Worm (Caenorhabditis elegans) whole organism, L2 larva: ENCODE data around the gene mam-6.
A peak's percentile ranks its signal among the peaks of the same experiment; 100 is the strongest.

Experiments
- C34F6.9 ChIP-seq: fragments of 150-350 bp; optimal IDR thresholded peaks from 2 replicates; lab custom pipeline; 2014; ENCODE audit warnings: missing biosample characterization, missing genetic modification characterization
- F13H6.1 ChIP-seq: sonication (generic microtip); optimal IDR thresholded peaks from 2 replicates; lab custom pipeline; 2016; ENCODE audit warnings: missing genetic modification characterization, missing compliant biosample characterization
- R02D3.7 ChIP-seq: fragments of 150-350 bp; optimal IDR thresholded peaks from 2 replicates; lab custom pipeline; 2014; ENCODE audit warnings: missing biosample characterization, missing genetic modification characterization
- Y55F3AM.14 ChIP-seq: fragments of 200-800 bp; sonication (Bioruptor generic); optimal IDR thresholded peaks from 2 replicates; lab custom pipeline; 2018; ENCODE audit warnings: mild to moderate bottlenecking, missing genetic modification characterization, missing compliant biosample characterization
- ZK546.5 ChIP-seq: sonication (generic microtip); optimal IDR thresholded peaks from 2 replicates; lab custom pipeline; 2017; ENCODE audit warnings: missing biosample characterization, missing genetic modification characterization
- alr-1 ChIP-seq: fragments of 150-350 bp; optimal IDR thresholded peaks from 2 replicates; lab custom pipeline; 2014; ENCODE audit warnings: missing biosample characterization, missing genetic modification characterization
- aly-2 ChIP-seq: fragments of 150-350 bp; optimal IDR thresholded peaks from 2 replicates; lab custom pipeline; 2014; ENCODE audit warnings: missing biosample characterization, missing genetic modification characterization
- ama-1 ChIP-seq: fragments of 150-350 bp; optimal IDR thresholded peaks from 2 replicates; lab custom pipeline; 2018; ENCODE audit warnings: inconsistent platforms
- blmp-1 ChIP-seq: sonication (generic microtip); optimal IDR thresholded peaks from 2 replicates; lab custom pipeline; 2017; ENCODE audit warnings: missing genetic modification characterization, mild to moderate bottlenecking, missing compliant biosample characterization, antibody characterized with exemption, moderate library complexity; ENCODE audit not compliant: insufficient read depth
- ceh-16 ChIP-seq: fragments of 150-350 bp; optimal IDR thresholded peaks from 2 replicates; lab custom pipeline; 2014; ENCODE audit warnings: missing biosample characterization, missing genetic modification characterization
- ceh-82 ChIP-seq: fragments of 150-350 bp; optimal IDR thresholded peaks from 2 replicates; lab custom pipeline; 2014; ENCODE audit warnings: missing biosample characterization, missing genetic modification characterization
- crh-2 ChIP-seq: sonication (generic microtip); optimal IDR thresholded peaks from 2 replicates; lab custom pipeline; 2017; ENCODE audit warnings: missing biosample characterization, missing genetic modification characterization
- dmd-4 ChIP-seq: sonication (generic microtip); optimal IDR thresholded peaks from 2 replicates; lab custom pipeline; 2017; ENCODE audit warnings: missing biosample characterization, missing genetic modification characterization
- egl-27 ChIP-seq: sonication (generic microtip); optimal IDR thresholded peaks from 3 replicates; lab custom pipeline; 2017; ENCODE audit warnings: missing biosample characterization, missing genetic modification reagents, missing genetic modification characterization
- elt-1 ChIP-seq: fragments of 150-350 bp; optimal IDR thresholded peaks from 2 replicates; lab custom pipeline; 2014; ENCODE audit warnings: missing biosample characterization, missing genetic modification characterization
- elt-3 ChIP-seq: sonication (generic microtip); optimal IDR thresholded peaks from 2 replicates; lab custom pipeline; 2017; ENCODE audit warnings: missing biosample characterization, missing genetic modification characterization
- fos-1 ChIP-seq: fragments of 150-350 bp; optimal IDR thresholded peaks from 2 replicates; lab custom pipeline; 2014; ENCODE audit warnings: missing biosample characterization, missing genetic modification characterization
- gmeb-1 ChIP-seq: fragments of 150-350 bp; optimal IDR thresholded peaks from 2 replicates; lab custom pipeline; 2014; ENCODE audit warnings: missing biosample characterization, missing genetic modification characterization
- lin-13 ChIP-seq: fragments of 150-350 bp; optimal IDR thresholded peaks from 2 replicates; lab custom pipeline; 2014; ENCODE audit warnings: missing biosample characterization, missing genetic modification reagents, missing genetic modification characterization
- lin-39 ChIP-seq: fragments of 150-350 bp; optimal IDR thresholded peaks from 2 replicates; lab custom pipeline; 2014; ENCODE audit warnings: missing biosample characterization, missing genetic modification reagents, missing genetic modification characterization
- lsy-2 ChIP-seq, 2 experiments: fragments of 150-350 bp in 1 of 2; sonication (generic microtip) in 1 of 2; optimal IDR thresholded peaks; 2 replicates each; lab custom pipeline; 2014 to 2017; ENCODE audit warnings: missing biosample characterization in 2 of 2, missing genetic modification characterization in 2 of 2
- mab-5 ChIP-seq: fragments of 150-350 bp; optimal IDR thresholded peaks from 2 replicates; lab custom pipeline; 2014; ENCODE audit warnings: missing biosample characterization, missing genetic modification characterization
- mbf-1 ChIP-seq: sonication (generic microtip); optimal IDR thresholded peaks from 2 replicates; lab custom pipeline; 2017; ENCODE audit warnings: missing biosample characterization, missing genetic modification characterization
- mdl-1 ChIP-seq, 2 experiments: fragments of 150-350 bp in 1 of 2; sonication (generic microtip) in 1 of 2; optimal IDR thresholded peaks; 2 replicates each; lab custom pipeline; 2017; ENCODE audit warnings: missing biosample characterization in 2 of 2, missing genetic modification characterization in 2 of 2
- nhr-10 ChIP-seq: sonication (generic microtip); optimal IDR thresholded peaks from 2 replicates; lab custom pipeline; 2017; ENCODE audit warnings: missing biosample characterization, missing genetic modification characterization
- nhr-11 ChIP-seq: fragments of 150-350 bp; optimal IDR thresholded peaks from 2 replicates; lab custom pipeline; 2014; ENCODE audit warnings: missing biosample characterization, missing genetic modification characterization
- nhr-129 ChIP-seq: fragments of 150-350 bp; optimal IDR thresholded peaks from 2 replicates; lab custom pipeline; 2014; ENCODE audit warnings: missing biosample characterization, missing genetic modification characterization
- nhr-21 ChIP-seq: fragments of 150-350 bp; optimal IDR thresholded peaks from 2 replicates; lab custom pipeline; 2014; ENCODE audit warnings: missing biosample characterization, missing genetic modification characterization
- nhr-23 ChIP-seq: fragments of 150-350 bp; optimal IDR thresholded peaks from 2 replicates; lab custom pipeline; 2014; ENCODE audit warnings: missing biosample characterization, missing genetic modification reagents, missing genetic modification characterization
- nhr-237 ChIP-seq: fragments of 150-350 bp; optimal IDR thresholded peaks from 2 replicates; lab custom pipeline; 2014; ENCODE audit warnings: missing biosample characterization, missing genetic modification characterization
- nhr-25 ChIP-seq: fragments of 150-350 bp; sonication (generic microtip); optimal IDR thresholded peaks from 3 replicates; lab custom pipeline; 2014; ENCODE audit warnings: missing biosample characterization, missing genetic modification characterization
- nhr-6 ChIP-seq: fragments of 150-350 bp; optimal IDR thresholded peaks from 2 replicates; lab custom pipeline; 2014; ENCODE audit warnings: missing biosample characterization, missing genetic modification characterization
- nhr-77 ChIP-seq: fragments of 150-350 bp; optimal IDR thresholded peaks from 2 replicates; lab custom pipeline; 2014; ENCODE audit warnings: missing biosample characterization, missing genetic modification characterization
- peb-1 ChIP-seq: fragments of 150-350 bp; optimal IDR thresholded peaks from 2 replicates; lab custom pipeline; 2014; ENCODE audit warnings: missing biosample characterization, missing genetic modification characterization
- sem-4 ChIP-seq: fragments of 150-350 bp; optimal IDR thresholded peaks from 2 replicates; lab custom pipeline; 2014; ENCODE audit warnings: missing biosample characterization, missing genetic modification reagents, missing genetic modification characterization
- skn-1 ChIP-seq: sonication (generic microtip); optimal IDR thresholded peaks from 2 replicates; lab custom pipeline; 2017; ENCODE audit warnings: missing biosample characterization, missing genetic modification characterization
- sma-3 ChIP-seq: sonication (generic microtip); optimal IDR thresholded peaks from 2 replicates; lab custom pipeline; 2016; ENCODE audit warnings: missing genetic modification reagents, missing genetic modification characterization, missing compliant biosample characterization
- sma-9 ChIP-seq, 2 experiments: fragments of 150-350 bp in 1 of 2; sonication (generic microtip) in 1 of 2; optimal IDR thresholded peaks; 2 replicates each; lab custom pipeline; 2014 to 2016; ENCODE audit warnings: missing genetic modification characterization in 2 of 2, mild to moderate bottlenecking in 1 of 2, missing biosample characterization in 1 of 2, missing compliant biosample characterization in 1 of 2, missing genetic modification reagents in 1 of 2, moderate library complexity in 1 of 2
- snpc-4 ChIP-seq: fragments of 150-350 bp; optimal IDR thresholded peaks from 2 replicates; lab custom pipeline; 2014; ENCODE audit warnings: missing biosample characterization, missing genetic modification characterization
- unc-39 ChIP-seq: fragments of 150-350 bp; optimal IDR thresholded peaks from 2 replicates; lab custom pipeline; 2014; ENCODE audit warnings: missing biosample characterization, missing genetic modification characterization
- unc-55 ChIP-seq: fragments of 150-350 bp; sonication (generic microtip); optimal IDR thresholded peaks from 3 replicates; lab custom pipeline; 2014; ENCODE audit warnings: missing biosample characterization, missing genetic modification reagents, missing genetic modification characterization
- unc-62 ChIP-seq: fragments of 150-350 bp; optimal IDR thresholded peaks from 2 replicates; lab custom pipeline; 2014; ENCODE audit warnings: missing biosample characterization, missing genetic modification reagents, missing genetic modification characterization
- zag-1 ChIP-seq: fragments of 150-350 bp; optimal IDR thresholded peaks from 2 replicates; lab custom pipeline; 2014; ENCODE audit warnings: missing biosample characterization, missing genetic modification characterization
- ztf-4 ChIP-seq: fragments of 150-350 bp; optimal IDR thresholded peaks from 2 replicates; lab custom pipeline; 2014; ENCODE audit warnings: missing biosample characterization, missing genetic modification characterization

The mam-6 gene

DNA sequence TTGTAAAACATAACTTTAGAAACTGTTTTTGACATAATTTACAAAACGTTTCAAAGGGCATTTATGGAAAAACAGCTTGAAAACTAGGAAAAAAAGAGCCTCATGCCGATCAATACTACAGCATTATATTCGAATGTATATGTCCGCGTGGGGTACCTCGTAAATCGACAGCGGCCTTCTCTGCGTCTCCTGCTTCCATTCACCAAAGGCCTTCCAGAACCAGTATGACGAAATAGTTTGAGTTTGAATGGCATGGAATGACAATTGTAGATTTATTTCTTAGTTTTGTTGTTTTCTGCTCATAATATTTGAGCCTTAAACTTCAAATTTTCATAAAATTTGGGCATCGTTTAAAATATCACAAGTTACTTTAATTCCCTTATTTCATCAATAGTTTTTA is 23.7 kb downstream of the mam-6 start:
- TF ChIP-seq unc-39, result no peak
- no peak for TF ChIP-seq dmd-4 (tag; lab: Kevin White, UChicago)
- TF ChIP-seq nhr-129 (tag; lab: Kevin White, UChicago), result peak; percentile 20
- no peak for TF ChIP-seq skn-1 (tag; lab: Kevin White, UChicago)
- TF ChIP-seq nhr-25 (tag; lab: Kevin White, UChicago), result no peak
- no peak for TF ChIP-seq nhr-23
- no peak for TF ChIP-seq F13H6.1 (tag; lab: Kevin White, UChicago)
- TF ChIP-seq aly-2, result no peak
- no peak for TF ChIP-seq crh-2
- TF ChIP-seq sem-4, result no peak
- no peak for TF ChIP-seq ztf-4 (tag; lab: Kevin White, UChicago)
- TF ChIP-seq nhr-77 (tag; lab: Kevin White, UChicago), result no peak
- no peak for TF ChIP-seq lin-13 (GFP tag; lab: Kevin White, UChicago)
- TF ChIP-seq ama-1, result no peak
- no peak for TF ChIP-seq nhr-6
- TF ChIP-seq elt-3, result no peak
- TF ChIP-seq C34F6.9 (tag; lab: Kevin White, UChicago), result peak; percentile 44
- TF ChIP-seq lsy-2 (tag; optimal IDR thresholded peaks at IDR 0.05; lab: Kevin White, UChicago), result peak in 1 of 2 experiments; percentile 8
- no peak for TF ChIP-seq R02D3.7 (tag; lab: Kevin White, UChicago)
- TF ChIP-seq mdl-1 (tag; optimal IDR thresholded peaks at IDR 0.05; lab: Kevin White, UChicago), result no peak
- TF ChIP-seq Y55F3AM.14, result no peak
- TF ChIP-seq mbf-1, result no peak
- no peak for TF ChIP-seq gmeb-1 (tag; lab: Kevin White, UChicago)
- TF ChIP-seq ceh-16, result no peak
- TF ChIP-seq blmp-1, result no peak
- TF ChIP-seq ZK546.5, result no peak
- TF ChIP-seq lin-39 (tag; lab: Kevin White, UChicago), result no peak
- no peak for TF ChIP-seq sma-9 (GFP tag; optimal IDR thresholded peaks at IDR 0.05; lab: Kevin White, UChicago)
- no peak for TF ChIP-seq sma-9 (tag; optimal IDR thresholded peaks at IDR 0.05; lab: Kevin White, UChicago)
- no peak for TF ChIP-seq nhr-10 (tag; lab: Kevin White, UChicago)
- no peak for TF ChIP-seq nhr-21
- TF ChIP-seq unc-55 (GFP tag; lab: Kevin White, UChicago), result peak; percentile 60
- no peak for TF ChIP-seq unc-62
- no peak for TF ChIP-seq snpc-4 (tag; lab: Kevin White, UChicago)
- no peak for TF ChIP-seq elt-1 (tag; lab: Kevin White, UChicago)

DNA sequence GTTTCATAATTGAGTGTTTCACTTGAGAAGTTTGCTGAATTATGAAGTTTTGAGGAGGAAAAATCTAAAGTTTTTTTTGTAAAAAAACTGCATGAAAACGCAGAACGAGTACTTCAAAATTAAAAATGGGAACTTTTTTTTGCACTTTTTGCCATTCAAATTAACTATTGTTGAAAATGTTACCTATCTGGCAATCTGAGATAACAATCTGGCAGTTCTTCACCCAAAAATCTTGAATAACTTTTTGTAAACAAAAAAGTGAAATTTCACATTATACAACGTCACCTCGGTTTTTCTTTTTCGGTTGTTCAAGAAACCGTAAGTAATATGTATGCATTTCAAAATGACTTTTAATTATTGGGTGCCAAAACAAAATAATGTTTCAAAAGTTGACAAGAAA is 26.6 kb downstream of the mam-6 start:
- TF ChIP-seq blmp-1 (peak; percentile 1), zag-1 (tag; lab: Kevin White, UChicago) (no peak), ceh-16 (peak; percentile 30), nhr-25 (tag; lab: Kevin White, UChicago) (peak; percentile 20)
- TF ChIP-seq, all 48 proteins: peak for 3

DNA sequence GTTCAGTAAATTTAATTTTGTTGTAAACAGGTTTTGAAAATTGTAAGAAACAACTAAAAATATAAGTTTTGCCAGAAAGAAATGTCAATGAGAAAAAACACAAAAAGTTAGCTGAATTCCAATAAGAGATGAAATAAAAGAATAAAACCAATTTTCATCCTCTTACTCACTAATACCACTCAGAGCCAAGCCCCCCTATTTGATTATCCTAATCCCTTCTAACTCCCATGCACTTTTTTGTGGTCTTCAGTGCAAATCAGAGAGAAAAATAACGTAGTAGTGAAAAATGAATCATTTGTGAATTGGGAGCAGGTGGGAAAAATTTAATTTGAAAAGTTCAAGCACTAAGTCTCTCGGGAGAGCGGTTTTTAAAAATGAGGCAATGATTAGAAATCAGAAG is 27.8 kb downstream of the mam-6 start:
- TF ChIP-seq egl-27, result peak; percentile 27
- no peak for TF ChIP-seq skn-1 (tag; lab: Kevin White, UChicago)

DNA sequence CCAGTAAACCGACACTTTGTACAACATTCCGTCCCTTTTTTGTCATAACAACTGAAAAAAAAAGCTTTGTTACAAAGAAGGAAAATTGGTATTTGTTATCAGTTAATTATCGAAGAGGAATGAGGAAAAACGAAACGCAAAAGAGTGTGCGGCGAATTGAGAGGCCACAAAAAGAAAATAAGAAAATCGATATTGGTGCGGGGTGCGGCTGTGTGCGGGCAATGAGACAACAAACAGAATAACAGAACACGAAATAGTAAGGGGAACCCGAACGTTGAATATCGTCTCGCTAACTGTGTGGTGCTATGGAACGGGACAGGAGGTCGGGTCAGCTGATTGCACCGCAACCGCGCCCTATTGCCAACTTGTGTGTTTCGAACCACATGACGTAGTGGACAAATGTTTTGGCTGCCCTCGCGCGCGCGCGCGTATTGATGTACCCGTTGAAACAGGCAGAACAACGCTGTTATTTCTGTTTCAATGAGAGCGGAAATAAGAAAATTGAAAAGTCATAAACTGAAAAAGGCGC is 28.5 kb downstream of the mam-6 start, which contains the start of gene C18B12.4:
C18B12.4 (minus strand) TSS at position 51 of the 529 bp plus-strand sequence.
- TF ChIP-seq nhr-11 (no peak), elt-3 (no peak), nhr-21 (peak; percentile 79), nhr-129 (tag; lab: Kevin White, UChicago) (peak; percentile 94), mab-5 (tag; lab: Kevin White, UChicago) (peak; percentile 38), nhr-25 (tag; lab: Kevin White, UChicago) (peak; percentile 90), nhr-237 (no peak), sma-3 (peak; percentile 88), peb-1 (tag; lab: Kevin White, UChicago) (no peak), lin-13 (GFP tag; lab: Kevin White, UChicago) (peak; percentile 72), ceh-82 (peak; percentile 26), mbf-1 (no peak), ZK546.5 (no peak), lsy-2 (tag; optimal IDR thresholded peaks at IDR 0.05; lab: Kevin White, UChicago) (peak; percentile 15 to 83), elt-1 (tag; lab: Kevin White, UChicago) (no peak), blmp-1 (peak; percentile 61), aly-2 (no peak), ama-1 (peak; percentile 39), dmd-4 (tag; lab: Kevin White, UChicago) (no peak), nhr-77 (tag; lab: Kevin White, UChicago) (no peak), lin-39 (tag; lab: Kevin White, UChicago) (no peak), ztf-4 (tag; lab: Kevin White, UChicago) (peak; percentile 65), ceh-16 (peak; percentile 85), zag-1 (tag; lab: Kevin White, UChicago) (peak; percentile 62), egl-27 (peak; percentile 8), nhr-6 (peak; percentile 42), F13H6.1 (tag; lab: Kevin White, UChicago) (peak; percentile 85), mdl-1 (tag; optimal IDR thresholded peaks at IDR 0.05; lab: Kevin White, UChicago) (peak; percentile 22 to 83), C34F6.9 (tag; lab: Kevin White, UChicago) (peak; percentile 90), nhr-23 (no peak), nhr-10 (tag; lab: Kevin White, UChicago) (no peak), gmeb-1 (tag; lab: Kevin White, UChicago) (peak; percentile 0), fos-1 (peak; percentile 51), sma-9 (GFP tag; optimal IDR thresholded peaks at IDR 0.05; lab: Kevin White, UChicago) (peak; percentile 89), sma-9 (tag; optimal IDR thresholded peaks at IDR 0.05; lab: Kevin White, UChicago) (no peak), alr-1 (tag; lab: Kevin White, UChicago) (no peak)
